Worm (Caenorhabditis elegans): ENCODE data around the gene F16B4.6.

- TF ChIP-seq nfya-1 (tag; optimal IDR thresholded peaks at IDR 0.05; ENCODE audit: borderline replicate concordance, insufficient read depth) (no peak), cebp-2 (GFP tag; IDR thresholded peaks at IDR 0.05) (no peak)
Observed at ce11 chrV:1558113-1558512, 28.9 kb upstream of the F16B4.6 start.

All from whole organism, young adult.